Worm (Caenorhabditis elegans) whole organism, late embryonic: Measurements from ENCODE around the gene phf-33.

ENCODE experiments used
- ceh-9 ChIP-seq: sonication (generic microtip); optimal IDR thresholded peaks from 2 replicates; lab custom pipeline; 2016; ENCODE audit warnings: mild to moderate bottlenecking, missing genetic modification characterization, inconsistent platforms, missing compliant biosample characterization
- fkh-10 ChIP-seq: fragments of 150-350 bp; optimal IDR thresholded peaks from 2 replicates; lab custom pipeline; 2014; ENCODE audit warnings: missing biosample characterization, missing genetic modification reagents, missing genetic modification characterization
- syd-9 ChIP-seq: sonication (generic microtip); optimal IDR thresholded peaks from 2 replicates; lab custom pipeline; 2016; ENCODE audit warnings: mild to moderate bottlenecking, missing genetic modification characterization, moderate library complexity, missing compliant biosample characterization
- unc-86 ChIP-seq: sonication (generic microtip); optimal IDR thresholded peaks from 2 replicates; lab custom pipeline; 2016; ENCODE audit warnings: missing genetic modification characterization, missing compliant biosample characterization
- ztf-16 ChIP-seq: sonication (generic microtip); optimal IDR thresholded peaks from 2 replicates; lab custom pipeline; 2017; ENCODE audit warnings: missing genetic modification characterization, missing compliant biosample characterization

DNA sequence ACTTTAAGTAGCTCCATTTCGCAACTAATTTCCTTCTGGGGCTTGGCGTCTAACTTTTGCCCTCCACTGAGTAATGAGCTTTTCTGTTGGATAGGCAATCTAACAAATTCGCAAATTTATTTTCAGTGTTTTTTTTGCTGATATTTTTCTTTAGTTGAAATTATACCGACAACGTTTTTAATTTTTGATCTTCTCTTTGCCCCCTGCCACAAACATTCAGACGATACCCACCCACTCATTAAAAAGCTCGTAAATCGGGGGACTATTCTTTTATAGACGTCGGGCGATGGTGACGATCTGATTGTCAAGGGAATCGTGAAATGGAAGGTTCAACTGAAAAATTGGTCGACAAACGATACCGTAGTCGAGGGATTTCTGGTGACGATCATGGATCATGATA lies 44.9 kb upstream of the phf-33 start:
- no peak for TF ChIP-seq fkh-10 (GFP tag; lab: Kevin White, UChicago)
- no peak for TF ChIP-seq syd-9 (tag; lab: Kevin White, UChicago)
- TF ChIP-seq ceh-9 (tag; lab: Kevin White, UChicago) = no peak
- no peak for TF ChIP-seq unc-86
- TF ChIP-seq ztf-16 (tag; lab: Kevin White, UChicago) = no peak
